Worm (Caenorhabditis elegans): ENCODE results near the gene Y32B12B.8.
"Not testable (repeated sequence)": the region's sequence is repeated elsewhere in the genome, so short reads cannot be mapped to it uniquely, and the experiment has no call there.

The Y32B12B.8 gene

DNA sequence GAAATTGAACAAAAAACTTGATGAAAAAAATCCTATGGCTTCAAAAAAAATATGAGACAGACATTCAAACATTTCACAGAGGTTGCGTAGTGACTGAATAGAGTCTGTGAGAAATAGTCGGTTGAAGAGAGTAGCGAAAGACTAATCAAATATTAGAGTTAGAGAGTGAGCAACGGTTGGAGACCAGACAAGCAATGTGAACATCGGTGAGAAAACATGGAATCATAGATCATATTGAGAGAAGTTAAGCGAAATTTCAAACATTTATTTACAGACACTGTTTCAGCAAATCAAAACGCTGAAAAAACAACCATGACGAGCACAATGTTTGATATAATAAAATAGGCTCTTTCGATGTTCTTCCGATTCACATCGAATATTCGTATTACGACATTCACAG is 28.6 kb upstream of the Y32B12B.8 start:
- TF ChIP-seq ama-1 (optimal IDR thresholded peaks at IDR 0.05) (no peak), scrt-1 (GFP tag; IDR thresholded peaks at IDR 0.05) (no peak), ets-7 (tag; optimal IDR thresholded peaks at IDR 0.05) (no peak), B0310.2 (tag; optimal IDR thresholded peaks at IDR 0.05) (no peak)

DNA sequence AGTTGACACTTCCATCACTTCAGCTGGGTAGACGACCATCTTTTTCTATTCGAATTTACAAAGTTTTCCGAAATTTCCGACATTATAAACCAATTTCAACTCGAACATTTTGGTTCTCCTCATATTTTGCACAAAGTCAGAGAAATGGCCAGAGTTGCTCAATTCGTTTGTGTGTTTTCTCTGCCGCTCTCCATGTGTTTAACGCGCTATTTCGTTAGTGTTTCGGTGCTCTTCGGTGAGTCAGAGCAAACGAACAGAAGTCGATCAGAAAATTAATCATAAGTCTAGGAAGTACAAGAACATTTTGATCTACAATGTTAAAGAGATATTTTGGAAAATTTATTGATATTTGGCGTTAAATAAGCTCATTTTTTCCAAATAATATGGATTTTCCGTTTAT is 26.6 kb upstream of the Y32B12B.8 start, which contains the start of gene srr-3:
srr-3 (minus strand) TSS at position 101 of the 400 bp plus-strand sequence.
- no peak for TF ChIP-seq F13C5.2 (tag; optimal IDR thresholded peaks at IDR 0.05)
- no peak for TF ChIP-seq sea-1 (GFP tag; conservative IDR thresholded peaks at IDR 0.05)
- TF ChIP-seq hmg-4 (GFP tag; optimal IDR thresholded peaks at IDR 0.05): no peak
- TF ChIP-seq ama-1 (optimal IDR thresholded peaks at IDR 0.05): no peak
- no peak for TF ChIP-seq scrt-1 (GFP tag; IDR thresholded peaks at IDR 0.05)

DNA sequence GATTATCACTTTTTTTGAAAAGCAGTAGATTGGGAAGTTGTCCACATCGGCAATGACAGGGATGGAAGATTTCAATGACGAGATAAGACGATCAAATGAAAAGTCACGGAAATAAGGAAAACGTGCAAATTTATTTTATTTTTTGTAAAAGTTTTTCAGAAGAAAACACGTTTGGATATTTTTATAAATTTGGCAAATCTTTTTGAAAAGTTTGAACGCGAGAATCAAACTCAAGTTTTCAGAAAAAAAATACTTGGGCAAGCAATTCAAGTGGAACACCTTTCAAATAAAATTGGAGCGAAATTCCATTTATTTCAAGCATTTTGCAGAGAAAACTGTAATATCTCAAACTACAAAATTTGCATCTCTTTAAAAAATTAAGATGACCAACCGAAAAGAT is 20.1 kb upstream of the Y32B12B.8 start, which contains the start of gene F36D3.5:
F36D3.5 (minus strand) TSS at position 101 of the 400 bp plus-strand sequence.
- TF ChIP-seq tbx-37 (GFP tag; conservative IDR thresholded peaks at IDR 0.05); tra-4 (tag; optimal IDR thresholded peaks at IDR 0.05); hmg-4 (GFP tag; optimal IDR thresholded peaks at IDR 0.05): not testable (repeated sequence)

DNA sequence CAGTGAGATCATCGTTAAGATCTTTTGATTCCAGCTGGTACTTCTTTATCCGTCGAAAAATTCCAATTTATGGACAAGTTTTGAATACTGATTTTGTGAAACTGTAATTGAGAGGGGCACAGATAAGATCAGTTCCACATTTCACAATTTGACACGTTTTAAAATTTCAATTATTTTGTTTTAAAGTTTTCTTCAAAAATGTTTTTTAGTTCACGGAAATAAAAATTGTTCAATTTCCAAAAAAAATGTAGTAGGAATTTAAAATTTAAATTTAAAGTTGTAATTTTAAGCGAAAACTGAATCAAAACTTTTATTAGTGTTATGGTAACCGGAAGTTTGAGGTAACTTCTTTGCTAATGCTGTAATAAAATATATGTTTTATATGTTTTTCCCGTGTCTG is 17.7 kb upstream of the Y32B12B.8 start, which contains the start of gene F36D3.4:
F36D3.4 (minus strand) TSS at position 101 of the 400 bp plus-strand sequence.
- TF ChIP-seq pes-1 (GFP tag; IDR thresholded peaks at IDR 0.05) (no peak), tra-4 (tag; optimal IDR thresholded peaks at IDR 0.05) (no peak), ama-1 (optimal IDR thresholded peaks at IDR 0.05) (no peak), flt-1 (GFP tag; IDR thresholded peaks at IDR 0.05) (no peak), scrt-1 (GFP tag; IDR thresholded peaks at IDR 0.05) (no peak), hmg-4 (GFP tag; optimal IDR thresholded peaks at IDR 0.05) (no peak), ets-7 (tag; optimal IDR thresholded peaks at IDR 0.05) (no peak), tbx-11 (GFP tag; IDR thresholded peaks at IDR 0.05) (no peak), B0310.2 (tag; optimal IDR thresholded peaks at IDR 0.05) (no peak), aly-1 (tag; optimal IDR thresholded peaks at IDR 0.05) (no peak), tbx-37 (GFP tag; conservative IDR thresholded peaks at IDR 0.05) (no peak), hmbx-1 (tag; optimal IDR thresholded peaks at IDR 0.05) (no peak), hnd-1 (tag; optimal IDR thresholded peaks at IDR 0.05) (no peak), sea-1 (GFP tag; conservative IDR thresholded peaks at IDR 0.05) (no peak), ceh-13 (GFP tag; optimal IDR thresholded peaks at IDR 0.05) (no peak), ceh-36 (tag; optimal IDR thresholded peaks at IDR 0.05) (no peak), F13C5.2 (tag; optimal IDR thresholded peaks at IDR 0.05) (no peak)

DNA sequence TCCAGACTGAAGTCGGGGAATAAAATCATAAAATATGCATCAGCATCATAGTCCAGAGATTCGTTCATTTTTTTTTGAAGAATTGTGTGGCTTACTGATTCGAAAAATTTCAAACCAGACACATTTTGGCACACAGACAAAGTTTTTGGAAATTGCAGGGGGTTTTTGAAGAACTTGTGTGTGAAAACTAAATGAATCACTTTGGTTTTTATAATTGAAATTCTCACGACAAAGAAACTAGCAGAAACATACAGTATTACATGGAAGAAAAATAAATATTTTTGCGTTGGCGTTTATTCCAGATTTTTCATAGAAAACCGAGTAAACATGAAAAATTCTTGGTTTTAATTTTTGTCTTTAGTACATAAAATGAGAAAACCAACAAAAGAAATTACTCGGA is 13.0 kb upstream of the Y32B12B.8 start, which contains the start of gene srw-34:
srw-34 (minus strand) TSS at position 101 of the 400 bp plus-strand sequence.
- TF ChIP-seq ets-7 (tag; optimal IDR thresholded peaks at IDR 0.05) (no peak), aly-1 (tag; optimal IDR thresholded peaks at IDR 0.05) (no peak), ceh-13 (GFP tag; optimal IDR thresholded peaks at IDR 0.05) (no peak), pes-1 (GFP tag; IDR thresholded peaks at IDR 0.05) (no peak), hmbx-1 (tag; optimal IDR thresholded peaks at IDR 0.05) (no peak), scrt-1 (GFP tag; IDR thresholded peaks at IDR 0.05) (no peak), F13C5.2 (tag; optimal IDR thresholded peaks at IDR 0.05) (no peak), hmg-4 (GFP tag; optimal IDR thresholded peaks at IDR 0.05) (no peak), B0310.2 (tag; optimal IDR thresholded peaks at IDR 0.05) (no peak), ceh-36 (tag; optimal IDR thresholded peaks at IDR 0.05) (no peak), ama-1 (optimal IDR thresholded peaks at IDR 0.05) (no peak), flt-1 (GFP tag; IDR thresholded peaks at IDR 0.05) (no peak), sea-1 (GFP tag; conservative IDR thresholded peaks at IDR 0.05) (no peak), tra-4 (tag; optimal IDR thresholded peaks at IDR 0.05) (no peak), hnd-1 (tag; optimal IDR thresholded peaks at IDR 0.05) (no peak), tbx-11 (GFP tag; IDR thresholded peaks at IDR 0.05) (no peak), tbx-37 (GFP tag; conservative IDR thresholded peaks at IDR 0.05) (no peak)

DNA sequence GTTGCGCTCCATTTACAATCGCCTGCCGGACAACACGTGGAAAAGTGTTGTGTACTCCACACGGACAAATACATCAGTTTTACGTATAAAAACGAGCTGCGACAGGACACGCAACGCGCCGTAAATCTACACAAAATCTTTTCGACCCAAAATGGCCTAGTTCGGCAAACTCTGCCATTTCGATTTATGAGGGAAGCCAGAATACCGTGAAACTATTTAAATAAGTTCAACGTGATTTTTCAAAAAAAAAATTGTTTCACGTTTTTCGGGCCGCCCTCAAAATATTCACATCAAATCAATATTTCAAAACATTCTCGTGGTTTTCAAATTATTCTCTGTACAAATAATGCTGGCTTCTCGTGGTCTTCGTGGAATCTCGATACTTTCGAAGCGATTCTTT is 8.4 kb upstream of the Y32B12B.8 start, which contains the start of gene F36D3.8:
F36D3.8 (plus strand) TSS at position 301 of the 400 bp plus-strand sequence.
- TF ChIP-seq B0310.2 (tag; optimal IDR thresholded peaks at IDR 0.05): no peak
- TF ChIP-seq scrt-1 (GFP tag; IDR thresholded peaks at IDR 0.05): no peak
- no peak for TF ChIP-seq ama-1 (optimal IDR thresholded peaks at IDR 0.05)
- no peak for TF ChIP-seq hmbx-1 (tag; optimal IDR thresholded peaks at IDR 0.05)
- no peak for TF ChIP-seq ceh-36 (tag; optimal IDR thresholded peaks at IDR 0.05)
- TF ChIP-seq flt-1 (GFP tag; IDR thresholded peaks at IDR 0.05): no peak
- no peak for TF ChIP-seq tbx-37 (GFP tag; conservative IDR thresholded peaks at IDR 0.05)
- TF ChIP-seq ets-7 (tag; optimal IDR thresholded peaks at IDR 0.05): no peak
- TF ChIP-seq hmg-4 (GFP tag; optimal IDR thresholded peaks at IDR 0.05): no peak
- TF ChIP-seq tra-4 (tag; optimal IDR thresholded peaks at IDR 0.05): no peak
- TF ChIP-seq aly-1 (tag; optimal IDR thresholded peaks at IDR 0.05): no peak
- no peak for TF ChIP-seq pes-1 (GFP tag; IDR thresholded peaks at IDR 0.05)
- no peak for TF ChIP-seq F13C5.2 (tag; optimal IDR thresholded peaks at IDR 0.05)
- no peak for TF ChIP-seq hnd-1 (tag; optimal IDR thresholded peaks at IDR 0.05)
- TF ChIP-seq tbx-11 (GFP tag; IDR thresholded peaks at IDR 0.05): no peak
- no peak for TF ChIP-seq ceh-13 (GFP tag; optimal IDR thresholded peaks at IDR 0.05)
- TF ChIP-seq sea-1 (GFP tag; conservative IDR thresholded peaks at IDR 0.05): no peak

DNA sequence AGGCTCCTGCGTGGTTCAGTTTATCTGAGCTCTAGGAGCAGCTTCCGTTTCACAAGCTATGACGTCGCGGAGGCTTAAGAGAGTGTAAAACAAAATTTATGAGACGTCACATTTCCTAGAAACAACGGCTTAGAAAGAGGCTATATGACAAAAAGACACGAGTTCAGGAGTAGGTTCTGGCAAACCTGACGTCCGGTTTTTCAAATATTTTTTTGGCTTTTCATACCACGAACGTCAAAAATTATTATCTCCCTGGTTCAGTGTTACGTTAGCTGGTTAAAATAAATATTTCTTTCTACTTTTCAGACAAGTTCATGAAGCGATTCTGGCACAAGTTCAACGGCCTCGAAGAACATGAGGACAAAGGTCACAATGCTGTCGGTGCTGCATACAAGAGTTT is 7.5 kb upstream of the Y32B12B.8 start, which contains the start of gene F36D3.16:
F36D3.16 (plus strand) TSS at position 301 of the 400 bp plus-strand sequence.
- no peak for TF ChIP-seq ama-1 (optimal IDR thresholded peaks at IDR 0.05)
- no peak for TF ChIP-seq hmbx-1 (tag; optimal IDR thresholded peaks at IDR 0.05)
- no peak for TF ChIP-seq ceh-13 (GFP tag; optimal IDR thresholded peaks at IDR 0.05)
- TF ChIP-seq tra-4 (tag; optimal IDR thresholded peaks at IDR 0.05): no peak

DNA sequence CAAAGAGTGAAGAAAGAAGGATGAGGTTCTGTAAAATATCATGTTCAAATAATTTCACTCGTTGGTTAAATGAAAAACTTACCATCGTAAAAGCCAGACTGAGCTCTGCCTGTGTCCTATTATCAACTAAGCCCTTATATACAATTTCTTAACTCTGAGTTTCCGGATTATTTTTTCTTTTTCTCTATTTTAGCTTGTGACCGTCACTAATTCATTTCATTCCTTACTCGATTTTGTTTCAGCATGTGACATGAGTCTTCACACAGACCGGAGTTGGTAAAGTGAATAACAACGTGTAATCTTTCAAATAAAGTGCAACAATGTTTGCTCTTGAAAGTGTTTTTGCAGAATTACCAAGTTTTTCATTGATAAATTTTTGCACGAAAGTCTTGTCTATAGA is 1.3 kb upstream of the Y32B12B.8 start, which contains the start of gene cpr-2:
cpr-2 (minus strand) TSS at position 101 of the 400 bp plus-strand sequence.
- TF ChIP-seq aly-1 (tag; optimal IDR thresholded peaks at IDR 0.05) (no peak), ama-1 (optimal IDR thresholded peaks at IDR 0.05) (no peak), scrt-1 (GFP tag; IDR thresholded peaks at IDR 0.05) (no peak), ets-7 (tag; optimal IDR thresholded peaks at IDR 0.05) (no peak)

Measured in whole organism, early embryonic.